Fruit fly (Drosophila melanogaster): Measurements from ENCODE around the gene CG12268.

Gene CG12268

dm6 chr3R:23909347-23909862 is 38.8 kb downstream of the CG12268 start:
- TF ChIP-seq PHDP (tag; optimal IDR thresholded peaks at IDR 0.05) (peak; percentile 63), seq (GFP tag; IDR thresholded peaks at IDR 0.05) (peak; percentile 78), Sox102F (GFP tag; optimal IDR thresholded peaks at IDR 0.05) (peak; percentile 56), CG11398 (GFP tag; optimal IDR thresholded peaks at IDR 0.05) (peak; percentile 48), CG6765 (GFP tag; optimal IDR thresholded peaks at IDR 0.05) (peak; percentile 1), Adf1 (GFP tag; IDR thresholded peaks at IDR 0.05) (peak; percentile 13), Hr78 (GFP tag; optimal IDR thresholded peaks at IDR 0.05) (peak in 1 of 2 experiments; percentile 91), so (GFP tag; IDR thresholded peaks at IDR 0.05) (peak; percentile 37; the same call in 2 of the 3 replicates), D (optimal IDR thresholded peaks at IDR 0.05) (no peak), D (GFP tag; optimal IDR thresholded peaks at IDR 0.05) (peak; percentile 43), bab2 (GFP tag; optimal IDR thresholded peaks at IDR 0.05) (peak; percentile 18), CG12769 (tag; optimal IDR thresholded peaks at IDR 0.05) (peak; percentile 58), CG14965 (GFP tag; optimal IDR thresholded peaks at IDR 0.05; ENCODE audit: borderline replicate concordance) (no peak), Med (GFP tag) (peak; percentile 69), CHES-1-like (GFP tag; optimal IDR thresholded peaks at IDR 0.05) (peak; percentile 9), klu (GFP tag; IDR thresholded peaks at IDR 0.05) (no peak), CG18764 (GFP tag; optimal IDR thresholded peaks at IDR 0.05) (peak; percentile 39), CG10543 (GFP tag; optimal IDR thresholded peaks at IDR 0.05) (peak; percentile 60), wek (GFP tag; optimal IDR thresholded peaks at IDR 0.05) (peak; percentile 53), az2 (GFP tag; optimal IDR thresholded peaks at IDR 0.05) (peak; percentile 11), CG1233 (GFP tag; optimal IDR thresholded peaks at IDR 0.05) (peak; percentile 38), MTF-1 (GFP tag; optimal IDR thresholded peaks at IDR 0.05; ENCODE audit: borderline replicate concordance) (peak; percentile 1), CG17385 (GFP tag; optimal IDR thresholded peaks at IDR 0.05) (peak; percentile 39), CG7271 (tag; optimal IDR thresholded peaks at IDR 0.05) (peak; percentile 27), CG12659 (GFP tag; optimal IDR thresholded peaks at IDR 0.05) (peak; percentile 49), CG9817 (tag; optimal IDR thresholded peaks at IDR 0.05) (no peak), CG15011 (GFP tag; optimal IDR thresholded peaks at IDR 0.05) (peak; percentile 6), bsh (GFP tag; optimal IDR thresholded peaks at IDR 0.05) (peak in 1 of 2 experiments; percentile 42), CG15269 (tag; optimal IDR thresholded peaks at IDR 0.05) (peak; percentile 75), CG7556 (GFP tag; optimal IDR thresholded peaks at IDR 0.05) (peak; percentile 50), lab (GFP tag; optimal IDR thresholded peaks at IDR 0.05) (peak; percentile 69), Meics (GFP tag; optimal IDR thresholded peaks at IDR 0.05) (peak; percentile 6), CG2116 (GFP tag; optimal IDR thresholded peaks at IDR 0.05) (peak; percentile 10), Usf (GFP tag; optimal IDR thresholded peaks at IDR 0.05) (no peak), CG1603 (tag; optimal IDR thresholded peaks at IDR 0.05) (peak; percentile 29), CG10147 (GFP tag; optimal IDR thresholded peaks at IDR 0.05) (peak; percentile 37), mam (GFP tag; optimal IDR thresholded peaks at IDR 0.05) (no peak), ara (GFP tag; IDR thresholded peaks at IDR 0.05) (peak; percentile 11; the same call in 1 of the 2 replicates), chinmo (GFP tag; IDR thresholded peaks at IDR 0.05; ENCODE audit: partially characterized antibody) (peak; percentile 96), CG10654 (GFP tag; optimal IDR thresholded peaks at IDR 0.05) (no peak), CG2678 (tag; optimal IDR thresholded peaks at IDR 0.05) (peak; percentile 56), nom (GFP tag; optimal IDR thresholded peaks at IDR 0.05) (peak; percentile 31), chif (GFP tag; optimal IDR thresholded peaks at IDR 0.05) (peak in 1 of 2 experiments; percentile 1), Sox100B (GFP tag; optimal IDR thresholded peaks at IDR 0.05) (peak; percentile 80), eyg (GFP tag; optimal IDR thresholded peaks at IDR 0.05) (peak; percentile 19), HmgZ (tag; optimal IDR thresholded peaks at IDR 0.05) (peak; percentile 8), zfh2 (GFP tag; optimal IDR thresholded peaks at IDR 0.05) (no peak), CG15514 (GFP tag; optimal IDR thresholded peaks at IDR 0.05) (peak; percentile 61), CG34376 (GFP tag; optimal IDR thresholded peaks at IDR 0.05) (no peak)

Measured in whole organism, embryonic.